Fruit fly (Drosophila melanogaster) whole organism, embryonic: ENCODE results near the gene Col4a1.

Source experiments
- B-H2 ChIP-seq: fragments of 200-800 bp; sonication (Bioruptor generic); optimal IDR thresholded peaks from 2 replicates; lab custom pipeline; 2018; ENCODE audit warnings: missing biosample characterization, mild to moderate bottlenecking, missing genetic modification characterization
- BtbVII ChIP-seq: fragments of 200-800 bp; sonication (Bioruptor generic); optimal IDR thresholded peaks from 3 replicates; lab custom pipeline; 2017; ENCODE audit warnings: missing biosample characterization, mild to moderate bottlenecking, missing genetic modification characterization
- CG10209 ChIP-seq: fragments of 200-800 bp; sonication (Bioruptor generic); optimal IDR thresholded peaks from 3 replicates; lab custom pipeline; 2017; ENCODE audit warnings: missing biosample characterization, mild to moderate bottlenecking, missing genetic modification characterization, missing genetic modification reagents
- CG11247 ChIP-seq: fragments of 200-800 bp; sonication (Bioruptor generic); IDR thresholded peaks from 2 replicates; pipeline ENCODE4 v1.3.6; 2022; ENCODE audit warnings: missing biosample characterization, missing genetic modification characterization
- CG12299 ChIP-seq: fragments of 200-800 bp; sonication (Bioruptor generic); optimal IDR thresholded peaks from 2 replicates; lab custom pipeline; 2018; ENCODE audit warnings: missing biosample characterization, mild to moderate bottlenecking, missing genetic modification characterization
- CG1233 ChIP-seq: fragments of 200-800 bp; sonication (Bioruptor generic); optimal IDR thresholded peaks from 4 replicates; lab custom pipeline; 2018; ENCODE audit warnings: missing biosample characterization, mild to moderate bottlenecking, missing genetic modification characterization
- CG13296 ChIP-seq: fragments of 200-800 bp; sonication (Bioruptor generic); optimal IDR thresholded peaks from 3 replicates; lab custom pipeline; 2018; ENCODE audit warnings: missing biosample characterization, mild to moderate bottlenecking, missing genetic modification characterization
- CG15479 ChIP-seq: fragments of 200-800 bp; sonication (Bioruptor generic); optimal IDR thresholded peaks from 3 replicates; lab custom pipeline; 2019; ENCODE audit warnings: missing biosample characterization, mild to moderate bottlenecking, missing genetic modification characterization, moderate library complexity
- CG15601 ChIP-seq: fragments of 200-800 bp; sonication (Bioruptor generic); optimal IDR thresholded peaks from 3 replicates; lab custom pipeline; 2019; ENCODE audit warnings: missing biosample characterization, mild to moderate bottlenecking, missing genetic modification characterization, moderate library complexity
- CG17568 ChIP-seq: fragments of 200-800 bp; sonication (Bioruptor generic); optimal IDR thresholded peaks from 2 replicates; lab custom pipeline; 2018; ENCODE audit warnings: missing biosample characterization, mild to moderate bottlenecking, missing genetic modification characterization, moderate library complexity
- CG3995 ChIP-seq: fragments of 200-800 bp; sonication (Bioruptor generic); optimal IDR thresholded peaks from 3 replicates; lab custom pipeline; 2016; ENCODE audit warnings: missing biosample characterization, missing genetic modification characterization
- CG4360 ChIP-seq: fragments of 200-800 bp; sonication (Bioruptor generic); IDR thresholded peaks from 2 replicates; pipeline ENCODE4 v1.3.6; 2022; ENCODE audit warnings: missing biosample characterization, missing genetic modification characterization
- CG43689 ChIP-seq: fragments of 200-800 bp; sonication (Bioruptor generic); IDR thresholded peaks from 2 replicates; pipeline ENCODE4 v1.3.6; 2022; ENCODE audit warnings: missing biosample characterization, missing genetic modification characterization
- CG6272 ChIP-seq: fragments of 200-800 bp; sonication (Bioruptor generic); IDR thresholded peaks from 2 replicates; pipeline ENCODE4 v1.3.6; 2022; ENCODE audit warnings: missing biosample characterization, missing genetic modification characterization
- CG7745 ChIP-seq: fragments of 200-800 bp; sonication (Bioruptor generic); optimal IDR thresholded peaks from 2 replicates; lab custom pipeline; 2018; ENCODE audit warnings: missing biosample characterization, mild to moderate bottlenecking, missing genetic modification characterization, moderate library complexity
- CG7987 ChIP-seq: fragments of 200-800 bp; sonication (Bioruptor generic); optimal IDR thresholded peaks from 2 replicates; lab custom pipeline; 2018; ENCODE audit warnings: missing biosample characterization, mild to moderate bottlenecking, missing genetic modification characterization, moderate library complexity
- CG8478 ChIP-seq: fragments of >200 bp; optimal IDR thresholded peaks from 2 replicates; lab custom pipeline; 2018
- Dad ChIP-seq: fragments of 200-800 bp; sonication (Bioruptor generic); optimal IDR thresholded peaks from 3 replicates; lab custom pipeline; 2016; ENCODE audit warnings: missing biosample characterization, missing genetic modification characterization
- E2f1 ChIP-seq: fragments of 200-800 bp; sonication (Bioruptor generic); IDR thresholded peaks from 2 replicates; pipeline ENCODE4 v1.3.6; 2022; ENCODE audit warnings: missing biosample characterization, missing genetic modification characterization
- Eip74EF ChIP-seq, 2 experiments: fragments of 200-800 bp in 1 of 2; fragments of >200 bp in 1 of 2; sonication (Bioruptor generic) in 1 of 2; optimal IDR thresholded peaks; 2 replicates each; lab custom pipeline; 2017 to 2019; ENCODE audit warnings: missing biosample characterization in 2 of 2, missing genetic modification characterization in 2 of 2, mild to moderate bottlenecking in 1 of 2, moderate library complexity in 1 of 2
- Fer1 ChIP-seq: fragments of 200-800 bp; sonication (Bioruptor generic); optimal IDR thresholded peaks from 2 replicates; lab custom pipeline; 2017; ENCODE audit warnings: missing biosample characterization, mild to moderate bottlenecking, missing genetic modification characterization
- GATAe ChIP-seq: fragments of 200-800 bp; sonication (Bioruptor generic); conservative IDR thresholded peaks from 2 replicates; pipeline ENCODE4 v1.3.6; 2022; ENCODE audit warnings: missing biosample characterization, missing genetic modification characterization
- HHEX ChIP-seq: fragments of 200-800 bp; sonication (Bioruptor generic); optimal IDR thresholded peaks from 3 replicates; lab custom pipeline; 2017; ENCODE audit warnings: missing biosample characterization, mild to moderate bottlenecking, missing genetic modification characterization, missing genetic modification reagents
- Jarid2 ChIP-seq: fragments of 200-800 bp; sonication (Bioruptor generic); optimal IDR thresholded peaks from 3 replicates; lab custom pipeline; 2017; ENCODE audit warnings: mild to moderate bottlenecking, missing biosample characterization, missing genetic modification reagents, missing genetic modification characterization
- Med ChIP-seq: fragments of 200-800 bp; sonication (Bioruptor generic); peaks from one replicate; lab custom pipeline; 2016; ENCODE audit warnings: missing biosample characterization, missing genetic modification characterization, mild to moderate bottlenecking, inconsistent platforms, moderate library complexity
- NFAT ChIP-seq: fragments of 200-800 bp; sonication (Bioruptor generic); IDR thresholded peaks from 2 replicates; pipeline ENCODE4 v1.3.6; 2022; ENCODE audit warnings: missing biosample characterization, missing genetic modification characterization
- Ssrp ChIP-seq: fragments of 200-800 bp; sonication (Bioruptor generic); optimal IDR thresholded peaks from 2 replicates; lab custom pipeline; 2018; ENCODE audit warnings: missing biosample characterization, mild to moderate bottlenecking, missing genetic modification characterization, moderate library complexity
- Usf ChIP-seq: fragments of 200-800 bp; sonication (Bioruptor generic); optimal IDR thresholded peaks from 2 replicates; lab custom pipeline; 2017; ENCODE audit warnings: missing genotype, missing biosample characterization, missing genetic modification characterization
- ac ChIP-seq: fragments of 200-800 bp; sonication (Bioruptor generic); optimal IDR thresholded peaks from 3 replicates; lab custom pipeline; 2017; ENCODE audit warnings: missing biosample characterization, mild to moderate bottlenecking, missing genetic modification characterization
- al ChIP-seq: fragments of 200-800 bp; sonication (Bioruptor generic); IDR thresholded peaks from 2 replicates; pipeline ENCODE4 v1.3.6; 2022; ENCODE audit warnings: missing biosample characterization, missing genetic modification characterization
- corto ChIP-seq: fragments of 200-800 bp; sonication (Bioruptor generic); optimal IDR thresholded peaks from 2 replicates; lab custom pipeline; 2016; ENCODE audit warnings: missing biosample characterization, mild to moderate bottlenecking, missing genetic modification characterization, moderate library complexity
- dati ChIP-seq: fragments of 200-800 bp; sonication (Bioruptor generic); IDR thresholded peaks from 2 replicates; pipeline ENCODE4 v1.3.6; 2022; ENCODE audit warnings: missing biosample characterization, missing genetic modification characterization
- esg ChIP-seq: fragments of 200-800 bp; sonication (Bioruptor generic); conservative IDR thresholded peaks from 2 replicates; pipeline ENCODE4 v1.3.6; 2022; ENCODE audit warnings: missing biosample characterization, missing genetic modification characterization
- fu2 ChIP-seq: fragments of 200-800 bp; sonication (Bioruptor generic); optimal IDR thresholded peaks from 2 replicates; lab custom pipeline; 2016; ENCODE audit warnings: missing biosample characterization, missing genetic modification characterization
- gsb ChIP-seq: fragments of 200-800 bp; sonication (Bioruptor generic); IDR thresholded peaks from 2 replicates; pipeline ENCODE4 v1.3.6; 2022; ENCODE audit warnings: missing biosample characterization, missing genetic modification characterization
- hbn ChIP-seq: fragments of 200-800 bp; sonication (Bioruptor generic); IDR thresholded peaks from 2 replicates; pipeline ENCODE4 v1.3.6; 2022; ENCODE audit warnings: missing biosample characterization, missing genetic modification characterization; ENCODE audit not compliant: partially characterized antibody
- jing ChIP-seq: fragments of 200-800 bp; sonication (Bioruptor generic); optimal IDR thresholded peaks from 2 replicates; lab custom pipeline; 2018; ENCODE audit warnings: missing biosample characterization, mild to moderate bottlenecking, missing genetic modification characterization
- kay ChIP-seq: fragments of 200-800 bp; sonication (Bioruptor generic); optimal IDR thresholded peaks from 2 replicates; lab custom pipeline; 2016; ENCODE audit warnings: missing biosample characterization, missing genetic modification characterization
- knrl ChIP-seq: fragments of 200-800 bp; sonication (Bioruptor generic); IDR thresholded peaks from 3 replicates; pipeline ENCODE4 v1.3.6; 2022; ENCODE audit warnings: missing biosample characterization, missing genetic modification characterization; ENCODE audit not compliant: partially characterized antibody
- lilli ChIP-seq: fragments of 200-800 bp; sonication (Bioruptor generic); optimal IDR thresholded peaks from 3 replicates; lab custom pipeline; 2016; ENCODE audit warnings: missing biosample characterization, missing genetic modification characterization
- ro ChIP-seq: fragments of 200-800 bp; sonication (Bioruptor generic); IDR thresholded peaks from 2 replicates; pipeline ENCODE4 v1.3.6; 2022; ENCODE audit warnings: missing biosample characterization, missing genetic modification characterization
- run ChIP-seq: fragments of 200-800 bp; sonication (Bioruptor generic); optimal IDR thresholded peaks from 3 replicates; lab custom pipeline; 2018; ENCODE audit warnings: missing biosample characterization, mild to moderate bottlenecking, missing genetic modification characterization
- sc ChIP-seq, 3 experiments: fragments of >200 bp in 2 of 3; fragments of 200-800 bp in 1 of 3; sonication (Bioruptor generic) in 1 of 3; optimal IDR thresholded peaks; 2 replicates in 2 of 3; 3 replicates in 1 of 3; lab custom pipeline; 2017; ENCODE audit warnings: mild to moderate bottlenecking in 1 of 3, missing biosample characterization in 1 of 3, missing genetic modification characterization in 1 of 3, missing genetic modification reagents in 1 of 3
- sug ChIP-seq: fragments of 200-800 bp; optimal IDR thresholded peaks from 2 replicates; lab custom pipeline; 2019; ENCODE audit warnings: missing biosample characterization, mild to moderate bottlenecking, missing genetic modification characterization, moderate library complexity
- unpg ChIP-seq: fragments of 200-800 bp; sonication (Bioruptor generic); optimal IDR thresholded peaks from 3 replicates; lab custom pipeline; 2018; ENCODE audit warnings: missing biosample characterization, mild to moderate bottlenecking, missing genetic modification characterization, moderate library complexity
- yki ChIP-seq: fragments of >200 bp; optimal IDR thresholded peaks from 3 replicates; lab custom pipeline; 2018
- z ChIP-seq: fragments of 200-800 bp; sonication (Bioruptor generic); IDR thresholded peaks from 3 replicates; pipeline ENCODE4 v1.3.6; 2022; ENCODE audit warnings: missing biosample characterization, missing genetic modification characterization
- zen ChIP-seq: fragments of 200-800 bp; sonication (Bioruptor generic); optimal IDR thresholded peaks from 3 replicates; lab custom pipeline; 2018; ENCODE audit warnings: missing biosample characterization, mild to moderate bottlenecking, missing genetic modification characterization, moderate library complexity
- zf30C ChIP-seq: fragments of 200-800 bp; sonication (Bioruptor generic); optimal IDR thresholded peaks from 3 replicates; lab custom pipeline; 2018; ENCODE audit warnings: missing biosample characterization, mild to moderate bottlenecking, missing genetic modification characterization

The Col4a1 gene

dm6 chr2L:5009306-5010030 is 19.9 kb upstream of the Col4a1 start, which contains the start of gene Rtnl1 (continued):
- TF ChIP-seq ac (GFP tag; lab: Kevin White, UChicago): no peak
- TF ChIP-seq CG17568: no peak
- no peak for TF ChIP-seq kay (GFP tag; lab: Kevin White, UChicago)
- no peak for TF ChIP-seq CG43689 (GFP tag; lab: Robert Waterston, UW)
- TF ChIP-seq GATAe (GFP tag; lab: Robert Waterston, UW): no peak
- TF ChIP-seq CG15601: peak; percentile 42
- no peak for TF ChIP-seq z (GFP tag; lab: Robert Waterston, UW)
- no peak for TF ChIP-seq CG10209
- peak; percentile 19 for TF ChIP-seq CG12299
- no peak for TF ChIP-seq E2f1 (GFP tag; lab: Robert Waterston, UW)
- no peak for TF ChIP-seq CG1233
- TF ChIP-seq knrl: peak; percentile 92
- TF ChIP-seq sc (optimal IDR thresholded peaks at IDR 0.05; lab: Kevin White, UChicago): no peak
- no peak for TF ChIP-seq sc (GFP tag; optimal IDR thresholded peaks at IDR 0.05; lab: Kevin White, UChicago)
- TF ChIP-seq HHEX: no peak
- TF ChIP-seq Ssrp: no peak
- no peak for TF ChIP-seq CG13296 (GFP tag; lab: Kevin White, UChicago)
- TF ChIP-seq CG11247 (GFP tag; lab: Robert Waterston, UW): no peak
- TF ChIP-seq CG7745 (tag; lab: Kevin White, UChicago): no peak
- peak; percentile 32 for TF ChIP-seq lilli (GFP tag; lab: Kevin White, UChicago)
- 0 out of 2 replicates have a peak, but pooled peaks have one; percentile 46 for TF ChIP-seq CG6272 (GFP tag; lab: Robert Waterston, UW)
- TF ChIP-seq hbn: peak; percentile 95
- TF ChIP-seq esg (GFP tag; lab: Robert Waterston, UW): no peak
- peak; percentile 37; the same call in 1 of the 2 replicates for TF ChIP-seq al (GFP tag; lab: Robert Waterston, UW)
- no peak for TF ChIP-seq zf30C (GFP tag; lab: Kevin White, UChicago)
- TF ChIP-seq BtbVII (GFP tag; lab: Kevin White, UChicago): no peak
- TF ChIP-seq CG8478 (lab: Kevin White, UChicago): peak; percentile 66
- no peak for TF ChIP-seq jing (GFP tag; lab: Kevin White, UChicago)
- peak; percentile 9 for TF ChIP-seq zen (tag; lab: Kevin White, UChicago)
- peak; percentile 28 for TF ChIP-seq Fer1 (GFP tag; lab: Kevin White, UChicago)
- TF ChIP-seq Med (GFP tag; lab: Kevin White, UChicago): peak; percentile 91
- peak in 1 of 2 experiments; percentile 1 for TF ChIP-seq Eip74EF (GFP tag; optimal IDR thresholded peaks at IDR 0.05; lab: Kevin White, UChicago)
- no peak for TF ChIP-seq run (tag; lab: Kevin White, UChicago)
- peak; percentile 26 for TF ChIP-seq B-H2 (GFP tag; lab: Kevin White, UChicago)
- peak; percentile 56 for TF ChIP-seq CG7987
- TF ChIP-seq Dad (GFP tag; lab: Kevin White, UChicago): peak; percentile 20
- no peak for TF ChIP-seq CG4360 (GFP tag; lab: Robert Waterston, UW)
- TF ChIP-seq corto (GFP tag; lab: Kevin White, UChicago): no peak
- no peak for TF ChIP-seq fu2 (GFP tag; lab: Kevin White, UChicago)
- TF ChIP-seq unpg (GFP tag; lab: Kevin White, UChicago): no peak
- TF ChIP-seq gsb (GFP tag; lab: Robert Waterston, UW): no peak
- TF ChIP-seq sug (tag; lab: Kevin White, UChicago): peak; percentile 63
- no peak for TF ChIP-seq yki (lab: Kevin White, UChicago)
- peak; percentile 31 for TF ChIP-seq CG15479 (GFP tag; lab: Kevin White, UChicago)
- TF ChIP-seq dati (GFP tag; lab: Robert Waterston, UW): no peak
- TF ChIP-seq CG3995 (GFP tag; lab: Kevin White, UChicago): peak; percentile 33
- TF ChIP-seq NFAT (GFP tag; lab: Robert Waterston, UW): peak; percentile 53; the same call in 1 of the 2 replicates
- no peak for TF ChIP-seq Usf
- no peak for TF ChIP-seq ro (GFP tag; lab: Robert Waterston, UW)
- peak; percentile 42 for TF ChIP-seq Jarid2 (GFP tag; lab: Kevin White, UChicago)
